Fruit fly (Drosophila melanogaster) whole organism, embryonic: ENCODE results near the gene CG33643.

Experiments used
- Bdp1 ChIP-seq: fragments of 200-800 bp; sonication (Bioruptor generic); optimal IDR thresholded peaks from 3 replicates; lab custom pipeline; 2016; ENCODE audit warnings: missing biosample characterization, missing genetic modification characterization
- CG10147 ChIP-seq: fragments of 200-800 bp; sonication (Bioruptor generic); optimal IDR thresholded peaks from 2 replicates; lab custom pipeline; 2019; ENCODE audit warnings: missing biosample characterization, mild to moderate bottlenecking, missing genetic modification characterization, moderate library complexity
- CG10321 ChIP-seq: fragments of 200-800 bp; sonication (Bioruptor generic); IDR thresholded peaks from 2 replicates; pipeline ENCODE4 v1.3.6; 2022; ENCODE audit warnings: missing biosample characterization, missing genetic modification characterization
- CG10959 ChIP-seq: fragments of 200-800 bp; sonication (Bioruptor generic); IDR thresholded peaks from 2 replicates; pipeline ENCODE4 v1.3.6; 2022; ENCODE audit warnings: missing biosample characterization, missing genetic modification characterization
- CG10979 ChIP-seq: fragments of 200-800 bp; sonication (Bioruptor generic); optimal IDR thresholded peaks from 2 replicates; lab custom pipeline; 2018; ENCODE audit warnings: missing biosample characterization, mild to moderate bottlenecking, missing genetic modification characterization, moderate library complexity
- CG11456 ChIP-seq: fragments of 200-800 bp; sonication (Bioruptor generic); IDR thresholded peaks from 3 replicates; pipeline ENCODE4 v1.3.6; 2022; ENCODE audit warnings: missing biosample characterization, missing genetic modification characterization
- CG12071 ChIP-seq: fragments of 200-800 bp; sonication (Bioruptor generic); optimal IDR thresholded peaks from 3 replicates; lab custom pipeline; 2018; ENCODE audit warnings: missing biosample characterization, mild to moderate bottlenecking, missing genetic modification characterization
- CG12155 ChIP-seq: fragments of 200-800 bp; sonication (Bioruptor generic); optimal IDR thresholded peaks from 3 replicates; lab custom pipeline; 2016; ENCODE audit warnings: missing biosample characterization, missing genetic modification characterization
- CG13296 ChIP-seq: fragments of 200-800 bp; sonication (Bioruptor generic); optimal IDR thresholded peaks from 3 replicates; lab custom pipeline; 2018; ENCODE audit warnings: missing biosample characterization, mild to moderate bottlenecking, missing genetic modification characterization
- CG16863 ChIP-seq: fragments of 200-800 bp; sonication (Bioruptor generic); optimal IDR thresholded peaks from 3 replicates; lab custom pipeline; 2016; ENCODE audit warnings: missing biosample characterization, missing genetic modification characterization
- CG17359 ChIP-seq: fragments of 200-800 bp; sonication (Bioruptor generic); optimal IDR thresholded peaks from 3 replicates; lab custom pipeline; 2018; ENCODE audit warnings: missing biosample characterization, mild to moderate bottlenecking, missing genetic modification characterization, moderate library complexity
- CG17612 ChIP-seq: fragments of 200-800 bp; sonication (Bioruptor generic); IDR thresholded peaks from 2 replicates; pipeline ENCODE4 v1.3.6; 2022; ENCODE audit warnings: missing biosample characterization, missing genetic modification characterization
- CG18262 ChIP-seq: fragments of 200-800 bp; optimal IDR thresholded peaks from 3 replicates; lab custom pipeline; 2019; ENCODE audit warnings: missing biosample characterization, mild to moderate bottlenecking, missing genetic modification characterization, moderate library complexity
- CG18619 ChIP-seq: fragments of 200-800 bp; sonication (Bioruptor generic); optimal IDR thresholded peaks from 3 replicates; lab custom pipeline; 2017; ENCODE audit warnings: missing biosample characterization, mild to moderate bottlenecking, missing genetic modification characterization
- CG4328 ChIP-seq: fragments of 200-800 bp; sonication (Bioruptor generic); optimal IDR thresholded peaks from 3 replicates; lab custom pipeline; 2017; ENCODE audit warnings: missing biosample characterization, missing genetic modification reagents, missing genetic modification characterization
- CG4707 ChIP-seq: fragments of 200-800 bp; sonication (Bioruptor generic); optimal IDR thresholded peaks from 2 replicates; lab custom pipeline; 2018; ENCODE audit warnings: missing biosample characterization, mild to moderate bottlenecking, missing genetic modification characterization, moderate library complexity
- CG4730 ChIP-seq: fragments of 200-800 bp; sonication (Bioruptor generic); IDR thresholded peaks from 2 replicates; pipeline ENCODE4 v1.3.6; 2022; ENCODE audit warnings: missing biosample characterization, missing genetic modification characterization
- CG6689 ChIP-seq: fragments of 200-800 bp; sonication (Bioruptor generic); IDR thresholded peaks from 2 replicates; pipeline ENCODE4 v1.3.6; 2022; ENCODE audit warnings: missing biosample characterization, missing genetic modification characterization
- CG6765 ChIP-seq: fragments of 200-800 bp; sonication (Bioruptor generic); optimal IDR thresholded peaks from 3 replicates; lab custom pipeline; 2017; ENCODE audit warnings: missing biosample characterization, mild to moderate bottlenecking, missing genetic modification characterization
- Elba2 ChIP-seq: fragments of 200-800 bp; sonication (Bioruptor generic); optimal IDR thresholded peaks from 3 replicates; lab custom pipeline; 2016; ENCODE audit warnings: missing biosample characterization, missing genetic modification characterization
- Ets65A ChIP-seq: fragments of 200-800 bp; sonication (Bioruptor generic); peaks from one replicate; lab custom pipeline; 2016; ENCODE audit warnings: missing biosample characterization, missing genetic modification characterization
- MESR4 ChIP-seq: fragments of 200-800 bp; sonication (Bioruptor generic); optimal IDR thresholded peaks from 2 replicates; lab custom pipeline; 2018; ENCODE audit warnings: missing biosample characterization, mild to moderate bottlenecking, missing genetic modification characterization, moderate library complexity
- Max ChIP-seq: fragments of 200-800 bp; sonication (Bioruptor generic); optimal IDR thresholded peaks from 2 replicates; lab custom pipeline; 2016; ENCODE audit warnings: missing biosample characterization, mild to moderate bottlenecking, missing genetic modification characterization
- Med ChIP-seq: fragments of 200-800 bp; sonication (Bioruptor generic); peaks from one replicate; lab custom pipeline; 2016; ENCODE audit warnings: missing biosample characterization, missing genetic modification characterization, mild to moderate bottlenecking, inconsistent platforms, moderate library complexity
- Meics ChIP-seq: fragments of 200-800 bp; sonication (Bioruptor generic); optimal IDR thresholded peaks from 2 replicates; lab custom pipeline; 2017; ENCODE audit warnings: missing biosample characterization, mild to moderate bottlenecking, missing genetic modification characterization
- NC2β ChIP-seq: fragments of 200-800 bp; sonication (Bioruptor generic); optimal IDR thresholded peaks from 2 replicates; lab custom pipeline; 2016; ENCODE audit warnings: missing biosample characterization, missing genetic modification characterization
- NFAT ChIP-seq: fragments of 200-800 bp; sonication (Bioruptor generic); IDR thresholded peaks from 2 replicates; pipeline ENCODE4 v1.3.6; 2022; ENCODE audit warnings: missing biosample characterization, missing genetic modification characterization
- NK7.1 ChIP-seq: fragments of 200-800 bp; sonication (Bioruptor generic); optimal IDR thresholded peaks from 3 replicates; lab custom pipeline; 2016; ENCODE audit warnings: missing biosample characterization, missing genetic modification characterization
- PHDP ChIP-seq: fragments of 200-800 bp; sonication (Bioruptor generic); optimal IDR thresholded peaks from 3 replicates; lab custom pipeline; 2018; ENCODE audit warnings: missing biosample characterization, mild to moderate bottlenecking, missing genetic modification characterization, moderate library complexity
- Rx ChIP-seq: fragments of 200-800 bp; sonication (Bioruptor generic); IDR thresholded peaks from 2 replicates; pipeline ENCODE4 v1.3.6; 2022; ENCODE audit warnings: missing biosample characterization, missing genetic modification characterization
- Trl ChIP-seq, 3 experiments: fragments of >200 bp in 2 of 3; fragments of 200-800 bp in 1 of 3; sonication (Bioruptor generic) in 1 of 3; optimal IDR thresholded peaks; 2 replicates in 1 of 3; 3 replicates in 2 of 3; lab custom pipeline; 2016 to 2017; ENCODE audit warnings: missing biosample characterization in 1 of 3, missing genetic modification characterization in 1 of 3
- amos ChIP-seq: fragments of 200-800 bp; sonication (Bioruptor generic); IDR thresholded peaks from 2 replicates; pipeline ENCODE4 v1.3.6; 2022; ENCODE audit warnings: missing biosample characterization, missing genetic modification characterization; ENCODE audit not compliant: partially characterized antibody
- ase ChIP-seq: fragments of 200-800 bp; sonication (Bioruptor generic); IDR thresholded peaks from 3 replicates; pipeline ENCODE4 v1.3.6; 2022; ENCODE audit warnings: missing biosample characterization, missing genetic modification characterization
- btn ChIP-seq: fragments of 200-800 bp; sonication (Bioruptor generic); optimal IDR thresholded peaks from 2 replicates; lab custom pipeline; 2016; ENCODE audit warnings: missing biosample characterization, missing genetic modification characterization
- chn ChIP-seq: fragments of 200-800 bp; sonication (Bioruptor generic); optimal IDR thresholded peaks from 2 replicates; lab custom pipeline; 2016; ENCODE audit warnings: missing biosample characterization, missing genetic modification characterization
- cwo ChIP-seq: fragments of 200-800 bp; sonication (Bioruptor generic); optimal IDR thresholded peaks from 3 replicates; lab custom pipeline; 2017; ENCODE audit warnings: missing biosample characterization, missing genetic modification characterization, mild to moderate bottlenecking, moderate library complexity, missing genetic modification reagents
- disco-r ChIP-seq: fragments of 200-800 bp; sonication (Bioruptor generic); optimal IDR thresholded peaks from 2 replicates; lab custom pipeline; 2016; ENCODE audit warnings: missing biosample characterization, missing genetic modification characterization
- fd3F ChIP-seq: fragments of 200-800 bp; sonication (Bioruptor generic); optimal IDR thresholded peaks from 2 replicates; lab custom pipeline; 2018; ENCODE audit warnings: missing biosample characterization, mild to moderate bottlenecking, missing genetic modification characterization, moderate library complexity
- ftz-f1 ChIP-seq: fragments of 200-800 bp; sonication (Bioruptor generic); optimal IDR thresholded peaks from 2 replicates; lab custom pipeline; 2016; ENCODE audit warnings: missing biosample characterization, missing genetic modification characterization
- gcm ChIP-seq: fragments of 200-800 bp; sonication (Bioruptor generic); optimal IDR thresholded peaks from 2 replicates; lab custom pipeline; 2019; ENCODE audit warnings: missing biosample characterization, mild to moderate bottlenecking, missing genetic modification characterization, moderate library complexity
- grn ChIP-seq: fragments of 200-800 bp; sonication (Bioruptor generic); optimal IDR thresholded peaks from 3 replicates; lab custom pipeline; 2017; ENCODE audit warnings: missing biosample characterization, missing genetic modification characterization
- h ChIP-seq: fragments of >200 bp; optimal IDR thresholded peaks from 2 replicates; lab custom pipeline; 2017
- kah ChIP-seq: fragments of 200-800 bp; sonication (Bioruptor generic); optimal IDR thresholded peaks from 2 replicates; lab custom pipeline; 2018; ENCODE audit warnings: missing biosample characterization, mild to moderate bottlenecking, missing genetic modification characterization
- lab ChIP-seq: fragments of 200-800 bp; sonication (Bioruptor generic); optimal IDR thresholded peaks from 3 replicates; lab custom pipeline; 2017; ENCODE audit warnings: missing biosample characterization, missing genetic modification characterization, mild to moderate bottlenecking, moderate library complexity, missing genetic modification reagents
- mirr ChIP-seq: fragments of 200-800 bp; sonication (Bioruptor generic); optimal IDR thresholded peaks from 3 replicates; lab custom pipeline; 2018; ENCODE audit warnings: missing biosample characterization, mild to moderate bottlenecking, missing genetic modification characterization
- pita ChIP-seq: fragments of 200-800 bp; sonication (Bioruptor generic); optimal IDR thresholded peaks from 2 replicates; lab custom pipeline; 2017; ENCODE audit warnings: missing biosample characterization, mild to moderate bottlenecking, missing genetic modification characterization
- slbo ChIP-seq: fragments of 200-800 bp; sonication (Bioruptor generic); IDR thresholded peaks from 2 replicates; pipeline ENCODE4 v1.3.6; 2022; ENCODE audit warnings: missing biosample characterization, missing genetic modification characterization
- sr ChIP-seq: fragments of 200-800 bp; sonication (Bioruptor generic); IDR thresholded peaks from 3 replicates; pipeline ENCODE4 v1.3.6; 2022; ENCODE audit warnings: missing biosample characterization, missing genetic modification characterization
- wdn ChIP-seq: fragments of 200-800 bp; sonication (Bioruptor generic); IDR thresholded peaks from 2 replicates; pipeline ENCODE4 v1.3.6; 2022; ENCODE audit warnings: missing biosample characterization, missing genetic modification characterization
- wor ChIP-seq: fragments of 200-800 bp; sonication (Bioruptor generic); IDR thresholded peaks from 2 replicates; pipeline ENCODE4 v1.3.6; 2022; ENCODE audit warnings: missing biosample characterization, missing genetic modification characterization

Gene CG33643

DNA sequence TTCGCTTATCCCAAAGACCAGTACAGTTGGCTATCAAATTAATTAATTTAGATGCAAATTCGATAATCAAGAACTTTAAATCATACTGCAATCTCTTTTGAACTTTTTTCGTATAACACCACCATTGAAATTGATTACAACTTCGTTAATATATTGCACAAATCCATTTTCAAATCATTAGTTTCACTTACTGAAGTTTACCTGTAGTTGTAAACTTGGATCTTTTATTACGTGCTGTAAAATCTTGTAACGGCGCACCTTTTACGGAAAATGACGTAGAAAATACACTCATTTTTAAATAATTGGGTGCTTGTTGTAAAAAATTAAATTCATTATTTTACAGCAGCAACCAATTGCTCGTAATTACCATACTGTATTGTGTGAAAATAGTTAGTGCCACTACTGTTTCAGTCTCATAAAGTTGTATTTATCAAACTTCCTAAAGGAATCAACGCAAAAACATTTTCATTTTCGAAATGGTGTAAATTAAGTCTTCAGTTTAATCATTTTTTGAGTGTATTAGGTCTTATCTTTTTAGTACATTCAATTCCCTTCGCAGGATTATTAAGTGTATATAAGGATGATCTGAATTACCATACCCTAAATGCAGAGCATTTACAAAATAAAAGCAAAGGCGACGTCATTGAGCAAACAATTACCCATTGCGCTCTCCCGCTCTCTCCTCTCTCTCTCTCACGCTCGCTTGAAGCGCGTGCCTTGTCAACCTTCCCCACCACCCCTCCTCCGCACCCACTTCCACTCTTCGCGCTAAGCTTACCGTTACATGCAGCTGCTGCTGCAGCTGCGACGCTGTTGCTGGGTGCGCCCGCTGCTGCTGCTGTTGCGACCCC, 18.5 kb upstream of the CG33643 start (continued):
- TF ChIP-seq CG10321 (GFP tag; lab: Robert Waterston, UW) (no peak), CG10959 (no peak), gcm (GFP tag; lab: Kevin White, UChicago) (no peak), Med (GFP tag; lab: Kevin White, UChicago) (peak; percentile 84), Ets65A (GFP tag; lab: Kevin White, UChicago) (no peak), CG13296 (GFP tag; lab: Kevin White, UChicago) (no peak), fd3F (GFP tag; lab: Kevin White, UChicago) (peak; percentile 39), CG17612 (GFP tag; lab: Robert Waterston, UW) (no peak), MESR4 (GFP tag; lab: Kevin White, UChicago) (no peak), CG18619 (GFP tag; lab: Kevin White, UChicago) (peak; percentile 16), CG4730 (peak; percentile 37), lab (GFP tag; lab: Kevin White, UChicago) (peak; percentile 35), CG10979 (tag; lab: Kevin White, UChicago) (no peak), CG10147 (GFP tag; lab: Kevin White, UChicago) (no peak), pita (GFP tag; lab: Kevin White, UChicago) (no peak), CG11456 (GFP tag; lab: Robert Waterston, UW) (no peak), btn (GFP tag; lab: Kevin White, UChicago) (peak; percentile 30), kah (no peak), ftz-f1 (GFP tag; lab: Kevin White, UChicago) (no peak), amos (GFP tag; lab: Robert Waterston, UW) (no peak), CG4328 (GFP tag; lab: Kevin White, UChicago) (no peak), disco-r (no peak), CG12155 (peak; percentile 2), slbo (GFP tag; lab: Robert Waterston, UW) (peak; percentile 71), grn (GFP tag; lab: Kevin White, UChicago) (no peak), PHDP (peak; percentile 44), CG18262 (tag; lab: Kevin White, UChicago) (peak; percentile 18), wdn (GFP tag; lab: Robert Waterston, UW) (no peak; the same call in 1 of the 2 replicates), Bdp1 (GFP tag; lab: Kevin White, UChicago) (no peak), CG6689 (GFP tag; lab: Robert Waterston, UW) (no peak), h (no peak), NK7.1 (GFP tag; lab: Kevin White, UChicago) (no peak), CG17359 (tag; lab: Kevin White, UChicago) (peak; percentile 28), sr (GFP tag; lab: Robert Waterston, UW) (no peak), Meics (GFP tag; lab: Kevin White, UChicago) (peak; percentile 32), chn (no peak), NFAT (GFP tag; lab: Robert Waterston, UW) (no peak), NC2β (GFP tag; lab: Kevin White, UChicago) (no peak), ase (GFP tag; lab: Robert Waterston, UW) (peak; percentile 23; the same call in 1 of the 3 replicates), Elba2 (no peak), Max (no peak), CG12071 (GFP tag; lab: Kevin White, UChicago) (no peak), CG6765 (GFP tag; lab: Kevin White, UChicago) (no peak), wor (GFP tag; lab: Robert Waterston, UW) (no peak), CG4707 (GFP tag; lab: Kevin White, UChicago) (no peak), cwo (GFP tag; lab: Kevin White, UChicago) (no peak), Rx (GFP tag; lab: Robert Waterston, UW) (no peak), Trl (optimal IDR thresholded peaks at IDR 0.05; lab: Kevin White, UChicago) (peak; percentile 43 to 95), Trl (GFP tag; optimal IDR thresholded peaks at IDR 0.05; lab: Kevin White, UChicago) (no peak), mirr (no peak), CG16863 (GFP tag; lab: Kevin White, UChicago) (peak; percentile 16)
